Worm (Caenorhabditis elegans): ENCODE results near the gene C04E6.7.
A peak's percentile ranks its signal among the peaks of the same experiment; 100 is the strongest.

Gene C04E6.7

DNA sequence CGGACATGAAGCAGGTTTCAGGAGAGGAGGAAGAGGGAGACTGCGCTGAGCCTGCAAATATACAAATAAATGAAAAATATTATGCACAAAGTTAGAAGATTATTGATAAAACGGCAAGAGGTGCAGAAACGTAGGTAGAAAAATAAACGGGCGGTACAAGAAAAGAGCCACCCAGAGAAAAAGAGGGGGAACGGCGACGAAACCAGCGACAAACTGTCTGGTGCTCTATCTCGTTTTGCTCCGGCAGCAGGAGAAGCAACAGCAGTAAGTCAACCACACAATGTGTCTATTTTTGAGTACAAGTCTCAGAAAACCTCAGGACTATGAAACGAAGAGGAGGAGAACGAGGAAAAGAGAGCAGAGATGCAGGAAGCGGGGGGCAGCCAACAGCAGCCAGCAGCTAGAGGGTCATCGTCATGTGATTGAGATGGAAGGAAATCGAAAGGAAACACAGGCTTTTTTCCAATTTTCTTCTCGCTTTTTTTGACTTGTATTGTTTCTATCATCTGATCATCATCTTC lies 47.4 kb upstream of the C04E6.7 start, which contains the start of gene F26F12.3 (continued):
- TF ChIP-seq mxl-3 (GFP tag; optimal IDR thresholded peaks at IDR 0.05) (peak; percentile 33), ceh-32 (tag; optimal IDR thresholded peaks at IDR 0.05; ENCODE audit: poor library complexity) (no peak), mdl-1 (tag; optimal IDR thresholded peaks at IDR 0.05) (peak in 1 of 2 experiments; percentile 80), duxl-1 (tag; optimal IDR thresholded peaks at IDR 0.05; ENCODE audit: poor library complexity) (no peak), ceh-20 (GFP tag; IDR thresholded peaks at IDR 0.05) (peak; percentile 8; the same call in 1 of the 2 replicates), madf-9 (GFP tag; conservative IDR thresholded peaks at IDR 0.05) (no peak; the same call in 1 of the 2 replicates), F49E8.2 (tag; optimal IDR thresholded peaks at IDR 0.05; ENCODE audit: borderline replicate concordance) (no peak), nhr-77 (tag; optimal IDR thresholded peaks at IDR 0.05) (peak; percentile 85), jun-1 (tag; optimal IDR thresholded peaks at IDR 0.05) (no peak), fkh-10 (GFP tag; optimal IDR thresholded peaks at IDR 0.05) (peak; percentile 70), Y5F2A.4 (GFP tag; optimal IDR thresholded peaks at IDR 0.05) (no peak), skn-1 (tag; optimal IDR thresholded peaks at IDR 0.05) (no peak), dmd-8 (GFP tag; IDR thresholded peaks at IDR 0.05) (no peak), ctbp-1 (GFP tag; IDR thresholded peaks at IDR 0.05) (peak; percentile 79), lin-1 (GFP tag; IDR thresholded peaks at IDR 0.05) (no peak), zip-11 (GFP tag; IDR thresholded peaks at IDR 0.05) (no peak), aly-2 (tag; optimal IDR thresholded peaks at IDR 0.05) (no peak), ceh-82 (tag; optimal IDR thresholded peaks at IDR 0.05) (no peak), php-3 (GFP tag; IDR thresholded peaks at IDR 0.05) (peak; percentile 34; the same call in 1 of the 2 replicates), nhr-41 (GFP tag; IDR thresholded peaks at IDR 0.05) (no peak), ces-1 (GFP tag; optimal IDR thresholded peaks at IDR 0.05) (no peak), pha-4 (GFP tag; IDR thresholded peaks at IDR 0.05) (peak; percentile 72), pha-4 (tag; optimal IDR thresholded peaks at IDR 0.05) (no peak), F10B5.3 (tag; optimal IDR thresholded peaks at IDR 0.05) (no peak), nhr-76 (tag; optimal IDR thresholded peaks at IDR 0.05) (no peak), T20F7.1 (GFP tag; optimal IDR thresholded peaks at IDR 0.05) (peak; percentile 10), ZK337.2 (GFP tag; IDR thresholded peaks at IDR 0.05) (no peak), gei-8 (GFP tag; optimal IDR thresholded peaks at IDR 0.05) (no peak), egl-27 (tag; optimal IDR thresholded peaks at IDR 0.05) (no peak), dmd-6 (GFP tag; IDR thresholded peaks at IDR 0.05) (peak; percentile 88), spr-3 (GFP tag; optimal IDR thresholded peaks at IDR 0.05) (no peak), daf-8 (GFP tag; IDR thresholded peaks at IDR 0.05) (no peak), D1046.2 (GFP tag; IDR thresholded peaks at IDR 0.05) (no peak), daf-16 (GFP tag; optimal IDR thresholded peaks at IDR 0.05) (peak in 1 of 2 experiments; percentile 14), daf-16 (tag; optimal IDR thresholded peaks at IDR 0.05) (peak; percentile 81), nhr-11 (tag; optimal IDR thresholded peaks at IDR 0.05) (peak; percentile 84), nhr-6 (tag; optimal IDR thresholded peaks at IDR 0.05) (no peak), set-16 (GFP tag; IDR thresholded peaks at IDR 0.05) (peak; percentile 64), dpl-1 (GFP tag; optimal IDR thresholded peaks at IDR 0.05) (peak; percentile 12), vab-7 (GFP tag; IDR thresholded peaks at IDR 0.05) (no peak), saeg-2 (GFP tag; IDR thresholded peaks at IDR 0.05) (peak; percentile 58; the same call in 1 of the 2 replicates), ama-1 (optimal IDR thresholded peaks at IDR 0.05) (peak; percentile 23), aha-1 (tag) (peak; percentile 30), ztf-11 (tag; optimal IDR thresholded peaks at IDR 0.05) (no peak), egl-43 (GFP tag; IDR thresholded peaks at IDR 0.05) (peak; percentile 69), spr-1 (tag; optimal IDR thresholded peaks at IDR 0.05) (peak; percentile 35), Y75B8A.6 (GFP tag; IDR thresholded peaks at IDR 0.05) (no peak), nhr-10 (tag; optimal IDR thresholded peaks at IDR 0.05) (peak; percentile 38), daf-19 (GFP tag; conservative IDR thresholded peaks at IDR 0.05) (no peak), ceh-62 (tag; optimal IDR thresholded peaks at IDR 0.05) (no peak), mep-1 (tag; optimal IDR thresholded peaks at IDR 0.05) (peak; percentile 69), T26A8.4 (GFP tag; IDR thresholded peaks at IDR 0.05) (no peak), tra-1 (GFP tag; IDR thresholded peaks at IDR 0.05) (0 out of 2 replicates have a peak, but pooled peaks have one; percentile 38)
